Worm (Caenorhabditis elegans): Measurements from ENCODE around the gene scpl-4.

DNA sequence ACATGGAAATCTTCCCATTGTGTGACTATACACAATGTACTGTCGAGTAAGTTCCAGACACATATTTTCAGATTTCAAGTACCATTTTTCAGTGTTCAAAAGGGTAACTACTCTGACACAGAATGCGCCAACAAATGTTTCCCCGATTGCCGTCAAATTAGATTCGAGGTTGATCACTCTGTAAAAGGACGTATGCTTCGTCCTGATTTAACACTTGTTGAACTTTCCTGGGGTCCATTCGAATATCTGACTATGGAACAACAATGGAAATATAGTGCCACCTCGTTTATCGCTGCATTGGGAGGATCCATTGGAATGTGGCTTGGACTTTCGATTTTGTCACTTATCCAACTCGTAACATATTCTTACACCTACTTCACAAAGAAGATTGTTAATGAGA lies 24.7 kb upstream of the scpl-4 start:
- no peak for TF ChIP-seq nhr-10 (tag; optimal IDR thresholded peaks at IDR 0.05)
- no peak for TF ChIP-seq mdl-1 (tag; optimal IDR thresholded peaks at IDR 0.05)
- TF ChIP-seq jun-1 (tag; optimal IDR thresholded peaks at IDR 0.05): no peak
